Worm (Caenorhabditis elegans) whole organism, L4 larva: ENCODE measurements around the gene ZK177.9.

ENCODE experiments used
- D1046.2 ChIP-seq: fragments of 200-800 bp; sonication (Bioruptor generic); IDR thresholded peaks from 2 replicates; pipeline ENCODE4 v1.3.6; 2022; ENCODE audit warnings: missing genetic modification characterization, missing compliant biosample characterization
- F10B5.3 ChIP-seq: sonication (generic microtip); optimal IDR thresholded peaks from 2 replicates; lab custom pipeline; 2016; ENCODE audit warnings: mild to moderate bottlenecking, missing genetic modification characterization, missing compliant biosample characterization
- F26F4.8 ChIP-seq: fragments of 200-800 bp; sonication (Bioruptor generic); conservative IDR thresholded peaks from 2 replicates; pipeline ENCODE4 v1.3.6; 2022; ENCODE audit warnings: missing genetic modification characterization, missing compliant biosample characterization
- F44E2.7 ChIP-seq: fragments of 200-800 bp; sonication (Bioruptor generic); IDR thresholded peaks from 2 replicates; pipeline ENCODE4 v2.1.2; 2022; ENCODE audit warnings: missing genetic modification characterization, missing compliant biosample characterization
- F49E8.2 ChIP-seq: sonication (generic microtip); optimal IDR thresholded peaks from 2 replicates; lab custom pipeline; 2016; ENCODE audit warnings: missing compliant biosample characterization, mild to moderate bottlenecking, missing genetic modification characterization, borderline replicate concordance
- R02D3.7 ChIP-seq: fragments of 150-350 bp; sonication (generic microtip); optimal IDR thresholded peaks from 3 replicates; lab custom pipeline; 2014; ENCODE audit warnings: missing biosample characterization, missing genetic modification characterization
- T20F7.1 ChIP-seq: fragments of 200-800 bp; sonication (Bioruptor generic); optimal IDR thresholded peaks from 2 replicates; lab custom pipeline; 2018; ENCODE audit warnings: mild to moderate bottlenecking, missing genetic modification characterization, missing compliant biosample characterization
- Y105C5A.15 ChIP-seq: fragments of 200-800 bp; sonication (Bioruptor generic); IDR thresholded peaks from 2 replicates; pipeline ENCODE4 v1.3.6; 2022; ENCODE audit warnings: missing genetic modification characterization, missing compliant biosample characterization
- ZK337.2 ChIP-seq: fragments of 200-800 bp; sonication (Bioruptor generic); IDR thresholded peaks from 2 replicates; pipeline ENCODE4 v1.3.6; 2022; ENCODE audit warnings: missing genetic modification reagents, missing genetic modification characterization, missing compliant biosample characterization
- ZK546.5 ChIP-seq, 2 experiments: sonication (generic microtip); optimal IDR thresholded peaks; 2 replicates each; lab custom pipeline; 2017; ENCODE audit warnings: missing biosample characterization in 2 of 2, missing genetic modification characterization in 2 of 2
- aha-1 ChIP-seq: fragments of 150-350 bp; peaks from one replicate; lab custom pipeline; 2014; ENCODE audit warnings: missing biosample characterization, missing genetic modification characterization
- ama-1 ChIP-seq: fragments of 150-350 bp; optimal IDR thresholded peaks from 2 replicates; lab custom pipeline; 2014; ENCODE audit warnings: inconsistent platforms, mixed read lengths
- ceh-20 ChIP-seq: fragments of 200-800 bp; sonication (Bioruptor generic); IDR thresholded peaks from 2 replicates; pipeline ENCODE4 v1.3.6; 2022; ENCODE audit warnings: missing genetic modification reagents, missing genetic modification characterization, missing compliant biosample characterization
- ceh-28 ChIP-seq: fragments of 150-350 bp; optimal IDR thresholded peaks from 2 replicates; lab custom pipeline; 2014; ENCODE audit warnings: missing biosample characterization, missing genetic modification reagents, missing genetic modification characterization
- ceh-82 ChIP-seq: sonication (generic microtip); optimal IDR thresholded peaks from 2 replicates; lab custom pipeline; 2017; ENCODE audit warnings: missing biosample characterization, missing genetic modification characterization
- ces-1 ChIP-seq: fragments of 150-350 bp; sonication (generic microtip); optimal IDR thresholded peaks from 4 replicates; lab custom pipeline; 2014; ENCODE audit warnings: missing biosample characterization, missing genetic modification reagents, missing genetic modification characterization
- daf-12 ChIP-seq: fragments of 150-350 bp; optimal IDR thresholded peaks from 2 replicates; lab custom pipeline; 2014; ENCODE audit warnings: missing biosample characterization, missing genetic modification reagents, missing genetic modification characterization
- daf-16 ChIP-seq, 3 experiments: sonication (generic microtip); optimal IDR thresholded peaks; 2 replicates each; lab custom pipeline; 2016 to 2017; ENCODE audit warnings: missing genetic modification characterization in 3 of 3, missing genetic modification reagents in 3 of 3, mild to moderate bottlenecking in 2 of 3, missing compliant biosample characterization in 2 of 3, missing biosample characterization in 1 of 3, moderate library complexity in 1 of 3
- daf-8 ChIP-seq: fragments of 200-800 bp; sonication (Bioruptor generic); IDR thresholded peaks from 2 replicates; pipeline ENCODE4 v1.3.6; 2022; ENCODE audit warnings: missing genetic modification characterization, missing compliant biosample characterization
- duxl-1 ChIP-seq: sonication (generic microtip); optimal IDR thresholded peaks from 2 replicates; lab custom pipeline; 2016; ENCODE audit warnings: mild to moderate bottlenecking, missing genetic modification characterization, moderate library complexity, missing compliant biosample characterization; ENCODE audit not compliant: poor library complexity
- egl-27 ChIP-seq: sonication (generic microtip); optimal IDR thresholded peaks from 3 replicates; lab custom pipeline; 2017; ENCODE audit warnings: missing biosample characterization, missing genetic modification reagents, missing genetic modification characterization
- fos-1 ChIP-seq: fragments of 150-350 bp; optimal IDR thresholded peaks from 2 replicates; lab custom pipeline; 2014; ENCODE audit warnings: missing biosample characterization, missing genetic modification characterization
- hlh-30 ChIP-seq: sonication (generic microtip); optimal IDR thresholded peaks from 2 replicates; lab custom pipeline; 2017; ENCODE audit warnings: antibody characterized with exemption, mild to moderate bottlenecking, missing genetic modification characterization, missing compliant biosample characterization; ENCODE audit not compliant: insufficient read depth
- jun-1 ChIP-seq: fragments of 150-350 bp; optimal IDR thresholded peaks from 2 replicates; lab custom pipeline; 2014; ENCODE audit warnings: missing biosample characterization, missing genetic modification reagents, missing genetic modification characterization
- lim-7 ChIP-seq: fragments of 200-800 bp; sonication (Bioruptor generic); IDR thresholded peaks from 2 replicates; pipeline ENCODE4 v1.3.6; 2022; ENCODE audit warnings: missing genetic modification characterization, missing compliant biosample characterization
- lin-13 ChIP-seq: fragments of 150-350 bp; optimal IDR thresholded peaks from 2 replicates; lab custom pipeline; 2014; ENCODE audit warnings: missing biosample characterization, missing genetic modification reagents, missing genetic modification characterization
- lin-38 ChIP-seq: fragments of 200-800 bp; sonication (Bioruptor generic); IDR thresholded peaks from 2 replicates; pipeline ENCODE4 v1.3.6; 2022; ENCODE audit warnings: missing genetic modification reagents, missing genetic modification characterization, missing compliant biosample characterization
- madf-9 ChIP-seq: fragments of 200-800 bp; sonication (Bioruptor generic); conservative IDR thresholded peaks from 2 replicates; pipeline ENCODE4 v1.3.6; 2022; ENCODE audit warnings: missing genetic modification reagents, missing genetic modification characterization, missing compliant biosample characterization
- mep-1 ChIP-seq: fragments of 150-350 bp; sonication (generic microtip); optimal IDR thresholded peaks from 3 replicates; lab custom pipeline; 2014; ENCODE audit warnings: missing biosample characterization, missing genetic modification characterization
- mxl-2 ChIP-seq: fragments of 200-800 bp; sonication (Bioruptor generic); conservative IDR thresholded peaks from 2 replicates; pipeline ENCODE4 v1.3.6; 2022; ENCODE audit warnings: missing genetic modification reagents, missing genetic modification characterization, missing compliant biosample characterization
- mxl-3 ChIP-seq: fragments of 200-800 bp; sonication (Bioruptor generic); optimal IDR thresholded peaks from 2 replicates; lab custom pipeline; 2018; ENCODE audit warnings: mild to moderate bottlenecking, missing genetic modification characterization, missing compliant biosample characterization
- nhr-10 ChIP-seq: fragments of 150-350 bp; optimal IDR thresholded peaks from 2 replicates; lab custom pipeline; 2014; ENCODE audit warnings: missing biosample characterization, missing genetic modification characterization
- nhr-102 ChIP-seq: sonication (generic microtip); optimal IDR thresholded peaks from 2 replicates; lab custom pipeline; 2016; ENCODE audit warnings: mild to moderate bottlenecking, missing genetic modification characterization, moderate library complexity, missing compliant biosample characterization
- nhr-111 ChIP-seq: fragments of 200-800 bp; sonication (Bioruptor generic); optimal IDR thresholded peaks from 2 replicates; lab custom pipeline; 2018; ENCODE audit warnings: mild to moderate bottlenecking, missing genetic modification characterization, missing compliant biosample characterization
- nhr-237 ChIP-seq: sonication (generic microtip); optimal IDR thresholded peaks from 2 replicates; lab custom pipeline; 2017; ENCODE audit warnings: missing biosample characterization, missing genetic modification characterization
- nhr-25 ChIP-seq: sonication (generic microtip); optimal IDR thresholded peaks from 2 replicates; lab custom pipeline; 2017; ENCODE audit warnings: missing genetic modification characterization, mild to moderate bottlenecking, missing compliant biosample characterization, antibody characterized with exemption, moderate library complexity, borderline replicate concordance; ENCODE audit not compliant: insufficient read depth
- nhr-41 ChIP-seq: fragments of 200-800 bp; sonication (Bioruptor generic); IDR thresholded peaks from 2 replicates; pipeline ENCODE4 v1.3.6; 2022; ENCODE audit warnings: missing genetic modification reagents, missing genetic modification characterization, missing compliant biosample characterization
- nhr-42 ChIP-seq: fragments of 200-800 bp; sonication (Bioruptor generic); IDR thresholded peaks from 2 replicates; pipeline ENCODE4 v1.3.6; 2022; ENCODE audit warnings: missing genetic modification characterization, missing compliant biosample characterization
- nhr-48 ChIP-seq: sonication (generic microtip); optimal IDR thresholded peaks from 2 replicates; lab custom pipeline; 2016; ENCODE audit warnings: mild to moderate bottlenecking, missing genetic modification characterization, missing compliant biosample characterization
- nhr-76 ChIP-seq: fragments of 150-350 bp; optimal IDR thresholded peaks from 2 replicates; lab custom pipeline; 2014; ENCODE audit warnings: missing biosample characterization, missing genetic modification characterization
- nhr-77 ChIP-seq: fragments of 150-350 bp; optimal IDR thresholded peaks from 2 replicates; lab custom pipeline; 2014; ENCODE audit warnings: missing biosample characterization, missing genetic modification characterization
- pha-4 ChIP-seq, 2 experiments: fragments of 150-350 bp in 1 of 2; fragments of 200-800 bp in 1 of 2; sonication (Bioruptor generic) in 1 of 2; IDR thresholded peaks in 1 of 2; optimal IDR thresholded peaks in 1 of 2; 2 replicates each; pipeline versions ENCODE4 v1.3.6 to Lab custom; 2014 to 2022; ENCODE audit warnings: missing genetic modification characterization in 2 of 2, missing genetic modification reagents in 2 of 2, missing biosample characterization in 1 of 2, missing compliant biosample characterization in 1 of 2
- sdz-12 ChIP-seq: fragments of 200-800 bp; sonication (Bioruptor generic); optimal IDR thresholded peaks from 2 replicates; lab custom pipeline; 2018; ENCODE audit warnings: mild to moderate bottlenecking, missing genetic modification characterization, missing compliant biosample characterization
- snpc-4 ChIP-seq: fragments of 150-350 bp; optimal IDR thresholded peaks from 2 replicates; lab custom pipeline; 2014; ENCODE audit warnings: missing biosample characterization, missing genetic modification characterization
- spr-1 ChIP-seq: sonication (generic microtip); optimal IDR thresholded peaks from 2 replicates; lab custom pipeline; 2016; ENCODE audit warnings: mild to moderate bottlenecking, missing genetic modification characterization, missing compliant biosample characterization
- tag-97 ChIP-seq: fragments of 200-800 bp; sonication (Bioruptor generic); IDR thresholded peaks from 2 replicates; pipeline ENCODE4 v1.3.6; 2022; ENCODE audit warnings: missing genetic modification characterization, missing compliant biosample characterization
- vab-7 ChIP-seq: fragments of 200-800 bp; sonication (Bioruptor generic); IDR thresholded peaks from 2 replicates; pipeline ENCODE4 v1.3.6; 2022; ENCODE audit warnings: missing genetic modification reagents, missing genetic modification characterization, missing compliant biosample characterization
- zfp-2 ChIP-seq: sonication (generic microtip); optimal IDR thresholded peaks from 2 replicates; lab custom pipeline; 2016; ENCODE audit warnings: mild to moderate bottlenecking, missing genetic modification characterization, missing compliant biosample characterization
- zip-2 ChIP-seq: fragments of 150-350 bp; optimal IDR thresholded peaks from 2 replicates; lab custom pipeline; 2014; ENCODE audit warnings: missing biosample characterization, missing genetic modification characterization

Gene ZK177.9

ce11 chrII:5543476-5544144, 26.1 kb upstream of the ZK177.9 start (continued):
- peak; percentile 93 for TF ChIP-seq D1046.2 (GFP tag; lab: Robert Waterston, UW)
- peak; percentile 100 for TF ChIP-seq ama-1 (lab: Kevin White, UChicago)
- peak; percentile 97 for TF ChIP-seq nhr-102 (tag; lab: Kevin White, UChicago)
- TF ChIP-seq F10B5.3 (tag; lab: Kevin White, UChicago) = peak; percentile 93
- TF ChIP-seq sdz-12 (GFP tag; lab: Kevin White, UChicago) = peak; percentile 94
- peak; percentile 77 for TF ChIP-seq fos-1 (tag; lab: Kevin White, UChicago)
- peak; percentile 96 for TF ChIP-seq duxl-1 (tag; lab: Kevin White, UChicago)
- peak; percentile 78 for TF ChIP-seq lim-7
- peak; percentile 96 for TF ChIP-seq nhr-42
- TF ChIP-seq Y105C5A.15 (GFP tag; lab: Robert Waterston, UW) = peak; percentile 83
- TF ChIP-seq nhr-41 (GFP tag; lab: Robert Waterston, UW) = peak; percentile 88
- TF ChIP-seq jun-1 (tag; lab: Kevin White, UChicago) = peak; percentile 97
- TF ChIP-seq daf-16 (GFP tag; optimal IDR thresholded peaks at IDR 0.05; lab: Kevin White, UChicago) = peak; percentile 83 to 90
- TF ChIP-seq daf-16 (tag; optimal IDR thresholded peaks at IDR 0.05; lab: Kevin White, UChicago) = peak; percentile 94
- peak; percentile 85; the same call in 1 of the 2 replicates for TF ChIP-seq mxl-2
- TF ChIP-seq T20F7.1 = peak; percentile 92
- TF ChIP-seq nhr-237 (tag; lab: Kevin White, UChicago) = peak; percentile 65
- peak; percentile 82 for TF ChIP-seq F49E8.2 (tag; lab: Kevin White, UChicago)
- peak; percentile 88 for TF ChIP-seq ZK337.2 (GFP tag; lab: Robert Waterston, UW)
- TF ChIP-seq lin-38 (GFP tag; lab: Robert Waterston, UW) = peak; percentile 90
- peak; percentile 99 for TF ChIP-seq mep-1 (tag; lab: Kevin White, UChicago)
- peak; percentile 79 for TF ChIP-seq zfp-2 (tag; lab: Kevin White, UChicago)
- TF ChIP-seq F26F4.8 (GFP tag; lab: Robert Waterston, UW) = no peak
- peak; percentile 97 for TF ChIP-seq nhr-77 (tag; lab: Kevin White, UChicago)
- no peak for TF ChIP-seq egl-27 (tag; lab: Kevin White, UChicago)
- peak; percentile 94 for TF ChIP-seq hlh-30
- peak; percentile 97 for TF ChIP-seq spr-1 (tag; lab: Kevin White, UChicago)
- peak; percentile 93 for TF ChIP-seq ces-1 (GFP tag; lab: Kevin White, UChicago)
- peak; percentile 94 for TF ChIP-seq vab-7
- peak; percentile 97 for TF ChIP-seq nhr-25 (tag; lab: Kevin White, UChicago)
- peak; percentile 92 for TF ChIP-seq zip-2 (tag; lab: Kevin White, UChicago)
- TF ChIP-seq ceh-28 (tag; lab: Kevin White, UChicago) = peak; percentile 33
- peak; percentile 46 for TF ChIP-seq nhr-76
- 0 out of 2 replicates have a peak, but pooled peaks have one; percentile 69 for TF ChIP-seq F44E2.7 (GFP tag; lab: Robert Waterston, UW)
- peak; percentile 90 for TF ChIP-seq mxl-3 (GFP tag; lab: Kevin White, UChicago)
- peak; percentile 99 for TF ChIP-seq snpc-4 (tag; lab: Kevin White, UChicago)
- peak; percentile 97 for TF ChIP-seq nhr-111 (GFP tag; lab: Kevin White, UChicago)
- no peak for TF ChIP-seq daf-12 (tag; lab: Kevin White, UChicago)
- peak; percentile 96 for TF ChIP-seq nhr-10 (tag; lab: Kevin White, UChicago)
- TF ChIP-seq tag-97 (GFP tag; lab: Robert Waterston, UW) = peak; percentile 30; the same call in 1 of the 2 replicates
- peak; percentile 100 for TF ChIP-seq aha-1 (tag; lab: Kevin White, UChicago)
- peak; percentile 44 to 74 for TF ChIP-seq ZK546.5 (tag; optimal IDR thresholded peaks at IDR 0.05; lab: Kevin White, UChicago)
- TF ChIP-seq daf-8 (GFP tag; lab: Robert Waterston, UW) = peak; percentile 84; the same call in 1 of the 2 replicates
- TF ChIP-seq lin-13 (GFP tag; lab: Kevin White, UChicago) = peak; percentile 92
- TF ChIP-seq ceh-82 = no peak
- TF ChIP-seq pha-4 (GFP tag; IDR thresholded peaks at IDR 0.05; lab: Robert Waterston, UW) = peak; percentile 96
- TF ChIP-seq pha-4 (tag; optimal IDR thresholded peaks at IDR 0.05; lab: Kevin White, UChicago) = peak; percentile 88
- TF ChIP-seq nhr-48 (tag; lab: Kevin White, UChicago) = peak; percentile 95
- peak; percentile 97 for TF ChIP-seq ceh-20 (GFP tag; lab: Robert Waterston, UW)
- peak; percentile 44 for TF ChIP-seq R02D3.7 (tag; lab: Kevin White, UChicago)
- TF ChIP-seq madf-9 (GFP tag; lab: Robert Waterston, UW) = peak; percentile 94
